Worm (Caenorhabditis elegans) whole organism, young adult: ENCODE results near the gene T26A5.2.

Experiments used
- aptf-3 ChIP-seq: fragments of 200-800 bp; sonication (Bioruptor generic); IDR thresholded peaks from 2 replicates; pipeline ENCODE4 v1.3.6; 2022; ENCODE audit warnings: missing genetic modification characterization, missing compliant biosample characterization
- ekl-4 ChIP-seq: fragments of 200-800 bp; sonication (Bioruptor generic); IDR thresholded peaks from 2 replicates; pipeline ENCODE4 v1.3.6; 2022; ENCODE audit warnings: missing genetic modification reagents, missing genetic modification characterization, missing compliant biosample characterization
- fkh-3 ChIP-seq: sonication (generic microtip); optimal IDR thresholded peaks from 2 replicates; lab custom pipeline; 2016; ENCODE audit warnings: mild to moderate bottlenecking, missing genetic modification characterization, missing compliant biosample characterization

- no peak for TF ChIP-seq fkh-3 (tag; lab: Kevin White, UChicago)
- TF ChIP-seq aptf-3: no peak
- no peak for TF ChIP-seq ekl-4 (GFP tag; lab: Robert Waterston, UW)
These were observed 28.2 kb downstream of the T26A5.2 start, which contains the start of gene F23F12.13 for ce11 chrIII:6495191-6495723.
